Worm (Caenorhabditis elegans): ENCODE data around the gene F44E2.10.

ce11 chrIII:8829245-8829644, 1.7 kb downstream of the F44E2.10 start, which contains the start of gene F44E2.3:
- no peak for TF ChIP-seq ets-7 (tag; optimal IDR thresholded peaks at IDR 0.05)
- TF ChIP-seq pes-1 (GFP tag; IDR thresholded peaks at IDR 0.05), result no peak
- no peak for TF ChIP-seq tbx-11 (GFP tag; IDR thresholded peaks at IDR 0.05)
- no peak for TF ChIP-seq tra-4 (tag; optimal IDR thresholded peaks at IDR 0.05)
- TF ChIP-seq ama-1 (optimal IDR thresholded peaks at IDR 0.05), result no peak
- no peak for TF ChIP-seq B0310.2 (tag; optimal IDR thresholded peaks at IDR 0.05)
- TF ChIP-seq hmg-4 (GFP tag; optimal IDR thresholded peaks at IDR 0.05), result no peak
- no peak for TF ChIP-seq flt-1 (GFP tag; IDR thresholded peaks at IDR 0.05)
- TF ChIP-seq scrt-1 (GFP tag; IDR thresholded peaks at IDR 0.05), result no peak
- TF ChIP-seq sea-1 (GFP tag; conservative IDR thresholded peaks at IDR 0.05), result no peak
- TF ChIP-seq ceh-36 (tag; optimal IDR thresholded peaks at IDR 0.05), result no peak
- TF ChIP-seq hnd-1 (tag; optimal IDR thresholded peaks at IDR 0.05), result no peak
- TF ChIP-seq tbx-37 (GFP tag; conservative IDR thresholded peaks at IDR 0.05), result no peak

Data from whole organism, early embryonic.